Fruit fly (Drosophila melanogaster): ENCODE measurements around the gene CG13658.

Gene CG13658

dm6 chr3R:25249145-25250141 is 37.8 kb upstream of the CG13658 start, which contains the start of gene Nup358:
TSS of gene Nup358 (plus strand) at chr3R:25249348.
- TF ChIP-seq D1 (tag; optimal IDR thresholded peaks at IDR 0.05): no peak
- no peak for TF ChIP-seq CG8301 (tag; optimal IDR thresholded peaks at IDR 0.05)
- no peak for TF ChIP-seq CG10348 (GFP tag; IDR thresholded peaks at IDR 0.05)
- TF ChIP-seq CG8159 (tag; optimal IDR thresholded peaks at IDR 0.05): no peak
- TF ChIP-seq Pif1A (GFP tag; optimal IDR thresholded peaks at IDR 0.05): no peak
- TF ChIP-seq Pif1B (GFP tag; optimal IDR thresholded peaks at IDR 0.05): no peak
- TF ChIP-seq CG15710 (tag; optimal IDR thresholded peaks at IDR 0.05): no peak
- TF ChIP-seq CG12605 (GFP tag; IDR thresholded peaks at IDR 0.05): no peak
- no peak for TF ChIP-seq gl (tag; optimal IDR thresholded peaks at IDR 0.05)
- TF ChIP-seq Snoo (tag; optimal IDR thresholded peaks at IDR 0.05): no peak
- TF ChIP-seq Ets98B (GFP tag; IDR thresholded peaks at IDR 0.05): no peak
- no peak for TF ChIP-seq CG4496 (GFP tag; IDR thresholded peaks at IDR 0.05)
- no peak for TF ChIP-seq rn (GFP tag; IDR thresholded peaks at IDR 0.05)
- no peak for TF ChIP-seq CG17806 (tag; optimal IDR thresholded peaks at IDR 0.05)
- no peak for TF ChIP-seq CG34367 (tag; optimal IDR thresholded peaks at IDR 0.05)
- no peak for TF ChIP-seq CG32121 (GFP tag; IDR thresholded peaks at IDR 0.05)
- TF ChIP-seq EcR (GFP tag; optimal IDR thresholded peaks at IDR 0.05): no peak
- no peak for TF ChIP-seq CG13204 (GFP tag; optimal IDR thresholded peaks at IDR 0.05)
- no peak for TF ChIP-seq CG9948 (tag; optimal IDR thresholded peaks at IDR 0.05)
- no peak for TF ChIP-seq CG14655 (GFP tag; optimal IDR thresholded peaks at IDR 0.05)

- TF ChIP-seq CG17806 (tag; optimal IDR thresholded peaks at IDR 0.05) (peak; percentile 93), Snoo (tag; optimal IDR thresholded peaks at IDR 0.05) (peak; percentile 95), CG34367 (tag; optimal IDR thresholded peaks at IDR 0.05) (peak; percentile 92), gl (tag; optimal IDR thresholded peaks at IDR 0.05) (peak; percentile 86), EcR (GFP tag; optimal IDR thresholded peaks at IDR 0.05) (peak; percentile 55), CG12605 (GFP tag; IDR thresholded peaks at IDR 0.05) (peak; percentile 93), rn (GFP tag; IDR thresholded peaks at IDR 0.05) (peak; percentile 96), fd96Ca (GFP tag; IDR thresholded peaks at IDR 0.05) (peak; percentile 98), CG13204 (GFP tag; optimal IDR thresholded peaks at IDR 0.05) (no peak), CG10348 (GFP tag; IDR thresholded peaks at IDR 0.05) (peak; percentile 96), Ets98B (GFP tag; IDR thresholded peaks at IDR 0.05) (peak; percentile 96), CG15710 (tag; optimal IDR thresholded peaks at IDR 0.05) (peak; percentile 96), Pif1A (GFP tag; optimal IDR thresholded peaks at IDR 0.05) (no peak), CG4496 (GFP tag; IDR thresholded peaks at IDR 0.05) (peak; percentile 98), D1 (tag; optimal IDR thresholded peaks at IDR 0.05) (no peak), CG32121 (GFP tag; IDR thresholded peaks at IDR 0.05) (peak; percentile 97), CG8301 (tag; optimal IDR thresholded peaks at IDR 0.05) (peak; percentile 92), CG9948 (tag; optimal IDR thresholded peaks at IDR 0.05) (peak; percentile 93), Pif1B (GFP tag; optimal IDR thresholded peaks at IDR 0.05) (no peak), CG8159 (tag; optimal IDR thresholded peaks at IDR 0.05) (peak; percentile 93), CG14655 (GFP tag; optimal IDR thresholded peaks at IDR 0.05) (no peak)
Measured at dm6 chr3R:25258628-25259240, 28.5 kb upstream of the CG13658 start, which contains the start of gene CG11857. TSS of gene CG11857 (plus strand) at chr3R:25258898.

dm6 chr3R:25260670-25261069 is 26.6 kb upstream of the CG13658 start:
- TF ChIP-seq Pif1A (GFP tag; optimal IDR thresholded peaks at IDR 0.05) (no peak), CG15710 (tag; optimal IDR thresholded peaks at IDR 0.05) (no peak), CG8301 (tag; optimal IDR thresholded peaks at IDR 0.05) (no peak), rn (GFP tag; IDR thresholded peaks at IDR 0.05) (no peak), CG34367 (tag; optimal IDR thresholded peaks at IDR 0.05) (no peak), CG8159 (tag; optimal IDR thresholded peaks at IDR 0.05) (no peak), EcR (GFP tag; optimal IDR thresholded peaks at IDR 0.05) (no peak), CG13204 (GFP tag; optimal IDR thresholded peaks at IDR 0.05) (no peak), CG32121 (GFP tag; IDR thresholded peaks at IDR 0.05) (no peak), CG4496 (GFP tag; IDR thresholded peaks at IDR 0.05) (no peak), fd96Ca (GFP tag; IDR thresholded peaks at IDR 0.05) (no peak), CG12605 (GFP tag; IDR thresholded peaks at IDR 0.05) (no peak), CG10348 (GFP tag; IDR thresholded peaks at IDR 0.05) (no peak)

dm6 chr3R:25262322-25262761 is 24.9 kb upstream of the CG13658 start, which contains the start of the genes Kdsr and CG11858:
TSS of gene Kdsr (minus strand) at chr3R:25262498.
TSS of gene CG11858 (plus strand) at chr3R:25262741.
- TF ChIP-seq CG17806 (tag; optimal IDR thresholded peaks at IDR 0.05) (peak; percentile 53), gl (tag; optimal IDR thresholded peaks at IDR 0.05) (no peak), CG12605 (GFP tag; IDR thresholded peaks at IDR 0.05) (no peak), EcR (GFP tag; optimal IDR thresholded peaks at IDR 0.05) (peak; percentile 81), CG15710 (tag; optimal IDR thresholded peaks at IDR 0.05) (peak; percentile 48), CG10348 (GFP tag; IDR thresholded peaks at IDR 0.05) (peak; percentile 46; the same call in 1 of the 2 replicates), Snoo (tag; optimal IDR thresholded peaks at IDR 0.05) (peak; percentile 34), CG4496 (GFP tag; IDR thresholded peaks at IDR 0.05) (peak; percentile 82), Ets98B (GFP tag; IDR thresholded peaks at IDR 0.05) (peak; percentile 62), CG9948 (tag; optimal IDR thresholded peaks at IDR 0.05) (peak; percentile 49), CG14655 (GFP tag; optimal IDR thresholded peaks at IDR 0.05) (no peak), fd96Ca (GFP tag; IDR thresholded peaks at IDR 0.05) (peak; percentile 64; the same call in 2 of the 3 replicates), CG32121 (GFP tag; IDR thresholded peaks at IDR 0.05) (peak; percentile 75), CG34367 (tag; optimal IDR thresholded peaks at IDR 0.05) (peak; percentile 39)

Data from whole organism, pupa.